Fruit fly (Drosophila melanogaster): ENCODE results near the gene Ugt301D1.

DNA sequence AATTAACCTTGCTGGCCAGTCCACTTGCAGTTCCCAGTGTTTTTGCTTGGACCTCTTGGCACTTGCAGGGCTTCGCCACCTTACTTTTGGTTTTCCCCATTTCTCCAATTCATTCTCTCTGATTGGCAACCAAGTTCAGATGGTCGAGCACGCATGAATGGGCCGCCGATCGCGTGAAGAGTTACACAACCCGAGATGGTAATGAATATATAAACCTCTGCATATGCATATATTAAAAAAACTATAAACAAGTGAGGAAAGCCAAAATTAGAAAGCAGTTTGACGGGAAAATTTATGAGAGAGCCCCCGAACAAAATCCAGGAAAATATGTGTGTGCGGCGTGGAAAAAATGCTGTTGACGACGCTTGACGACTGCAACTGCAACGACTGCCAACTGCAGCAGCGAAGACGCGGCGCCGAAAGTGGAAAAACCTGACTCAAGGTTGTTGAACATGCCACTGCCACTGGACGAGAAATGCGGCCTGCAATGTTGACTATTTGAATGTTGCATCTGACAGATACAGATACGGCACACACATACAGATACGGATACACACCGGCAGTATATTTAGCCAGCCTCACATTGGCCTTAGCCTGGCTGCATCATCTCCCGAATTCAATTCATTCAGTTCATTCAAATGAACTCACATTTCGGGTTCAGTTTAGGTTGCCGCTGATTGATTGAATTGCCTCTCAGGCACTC lies 28.9 kb upstream of the Ugt301D1 start:
- TF ChIP-seq cnc (optimal IDR thresholded peaks at IDR 0.05): no peak
- no peak for TF ChIP-seq cic (GFP tag; optimal IDR thresholded peaks at IDR 0.05)
- no peak for TF ChIP-seq toe (GFP tag; optimal IDR thresholded peaks at IDR 0.05)
- TF ChIP-seq CG7045 (GFP tag; optimal IDR thresholded peaks at IDR 0.05): no peak
- no peak for TF ChIP-seq kay (GFP tag; ENCODE audit: borderline replicate concordance)
- TF ChIP-seq CG33017 (tag; optimal IDR thresholded peaks at IDR 0.05): no peak
- TF ChIP-seq pad (GFP tag; optimal IDR thresholded peaks at IDR 0.05): no peak
- no peak for TF ChIP-seq CG5204 (GFP tag; optimal IDR thresholded peaks at IDR 0.05)
- no peak for TF ChIP-seq CG14711 (tag; optimal IDR thresholded peaks at IDR 0.05)

All from whole organism, adult.